Worm (Caenorhabditis elegans): ENCODE results near the gene gcy-25.

The gcy-25 gene

ce11 chrIV:15850647-15851046, 22.1 kb upstream of the gcy-25 start:
- TF ChIP-seq pha-4 (tag; optimal IDR thresholded peaks at IDR 0.05) = no peak

- TF ChIP-seq nhr-12 (tag; optimal IDR thresholded peaks at IDR 0.05) (no peak), snpc-4 (tag; optimal IDR thresholded peaks at IDR 0.05) (no peak), sptf-1 (tag; optimal IDR thresholded peaks at IDR 0.05) (no peak), lsy-2 (tag; optimal IDR thresholded peaks at IDR 0.05) (no peak), hlh-1 (tag; optimal IDR thresholded peaks at IDR 0.05) (no peak), nhr-28 (tag; optimal IDR thresholded peaks at IDR 0.05) (no peak), elt-1 (tag; optimal IDR thresholded peaks at IDR 0.05; ENCODE audit: borderline replicate concordance, insufficient read depth) (no peak), zip-8 (tag; optimal IDR thresholded peaks at IDR 0.05) (no peak), M03D4.4 (tag; optimal IDR thresholded peaks at IDR 0.05) (no peak), nhr-76 (tag; optimal IDR thresholded peaks at IDR 0.05) (no peak)
Observed at ce11 chrIV:15852875-15853793, 19.6 kb upstream of the gcy-25 start.

- no peak for TF ChIP-seq unc-120 (tag; optimal IDR thresholded peaks at IDR 0.05; ENCODE audit: poor library complexity, severe bottlenecking)
- no peak for TF ChIP-seq ceh-43 (GFP tag; optimal IDR thresholded peaks at IDR 0.05)
- TF ChIP-seq nhr-76 (tag; optimal IDR thresholded peaks at IDR 0.05) = no peak
- no peak for TF ChIP-seq sptf-1 (tag; optimal IDR thresholded peaks at IDR 0.05)
- no peak for TF ChIP-seq cnd-1 (tag; optimal IDR thresholded peaks at IDR 0.05)
- no peak for TF ChIP-seq nhr-28 (tag; optimal IDR thresholded peaks at IDR 0.05)
- TF ChIP-seq ceh-39 (tag; optimal IDR thresholded peaks at IDR 0.05) = no peak
- TF ChIP-seq pha-4 (tag; optimal IDR thresholded peaks at IDR 0.05) = no peak
- TF ChIP-seq unc-39 (tag; optimal IDR thresholded peaks at IDR 0.05) = no peak
- TF ChIP-seq elt-3 (tag; optimal IDR thresholded peaks at IDR 0.05) = no peak
- no peak for TF ChIP-seq nhr-237 (tag; optimal IDR thresholded peaks at IDR 0.05)
- no peak for TF ChIP-seq ztf-11 (tag; optimal IDR thresholded peaks at IDR 0.05)
- no peak for TF ChIP-seq nhr-12 (tag; optimal IDR thresholded peaks at IDR 0.05)
- TF ChIP-seq blmp-1 (tag; optimal IDR thresholded peaks at IDR 0.05) = no peak
- TF ChIP-seq nhr-2 (tag; optimal IDR thresholded peaks at IDR 0.05) = no peak
- no peak for TF ChIP-seq flh-1 (GFP tag; optimal IDR thresholded peaks at IDR 0.05)
Observed at ce11 chrIV:15853820-15854426, 18.8 kb upstream of the gcy-25 start.

- no peak for TF ChIP-seq ztf-11 (tag; optimal IDR thresholded peaks at IDR 0.05)
- TF ChIP-seq nhr-12 (tag; optimal IDR thresholded peaks at IDR 0.05) = no peak
- no peak for TF ChIP-seq cnd-1 (tag; optimal IDR thresholded peaks at IDR 0.05)
- no peak for TF ChIP-seq nhr-28 (tag; optimal IDR thresholded peaks at IDR 0.05)
- no peak for TF ChIP-seq flh-1 (GFP tag; optimal IDR thresholded peaks at IDR 0.05)
- TF ChIP-seq hlh-1 (tag; optimal IDR thresholded peaks at IDR 0.05) = no peak
- no peak for TF ChIP-seq snpc-4 (tag; optimal IDR thresholded peaks at IDR 0.05)
- TF ChIP-seq ceh-43 (GFP tag; optimal IDR thresholded peaks at IDR 0.05) = no peak
- no peak for TF ChIP-seq mep-1 (tag; optimal IDR thresholded peaks at IDR 0.05)
- no peak for TF ChIP-seq blmp-1 (tag; optimal IDR thresholded peaks at IDR 0.05)
- TF ChIP-seq tbx-8 (GFP tag; optimal IDR thresholded peaks at IDR 0.05) = no peak
- no peak for TF ChIP-seq ces-1 (GFP tag; optimal IDR thresholded peaks at IDR 0.05)
- TF ChIP-seq lsy-2 (tag; optimal IDR thresholded peaks at IDR 0.05) = no peak
- TF ChIP-seq unc-62 (GFP tag; optimal IDR thresholded peaks at IDR 0.05) = no peak
- TF ChIP-seq M03D4.4 (tag; optimal IDR thresholded peaks at IDR 0.05) = no peak
- no peak for TF ChIP-seq mls-2 (tag; optimal IDR thresholded peaks at IDR 0.05)
- no peak for TF ChIP-seq lin-32 (GFP tag; optimal IDR thresholded peaks at IDR 0.05)
- no peak for TF ChIP-seq lin-13 (tag; optimal IDR thresholded peaks at IDR 0.05)
- no peak for TF ChIP-seq unc-39 (tag; optimal IDR thresholded peaks at IDR 0.05)
- TF ChIP-seq ceh-39 (tag; optimal IDR thresholded peaks at IDR 0.05) = no peak
Observed at ce11 chrIV:15861499-15861898, 11.2 kb upstream of the gcy-25 start.

- TF ChIP-seq M03D4.4 (tag; optimal IDR thresholded peaks at IDR 0.05) (no peak), nhr-2 (tag; optimal IDR thresholded peaks at IDR 0.05) (no peak), ham-2 (GFP tag; optimal IDR thresholded peaks at IDR 0.05) (no peak), ceh-83 (GFP tag; optimal IDR thresholded peaks at IDR 0.05) (no peak), bed-3 (GFP tag; optimal IDR thresholded peaks at IDR 0.05) (no peak), unc-120 (tag; optimal IDR thresholded peaks at IDR 0.05; ENCODE audit: poor library complexity, severe bottlenecking) (no peak)
Observed at ce11 chrIV:15868288-15868687, 4.4 kb upstream of the gcy-25 start.

Data from whole organism, mixed stage, embryonic.